Worm (Caenorhabditis elegans) whole organism, L3 larva: ENCODE data around the gene ZK1320.3.

Experiments used
- R02D3.7 ChIP-seq: fragments of 150-350 bp; optimal IDR thresholded peaks from 2 replicates; lab custom pipeline; 2014; ENCODE audit warnings: missing biosample characterization, missing genetic modification characterization
- ZK546.5 ChIP-seq: sonication (generic microtip); optimal IDR thresholded peaks from 2 replicates; lab custom pipeline; 2017; ENCODE audit warnings: missing biosample characterization, missing genetic modification characterization
- ceh-28 ChIP-seq: fragments of 150-350 bp; optimal IDR thresholded peaks from 2 replicates; lab custom pipeline; 2014; ENCODE audit warnings: missing biosample characterization, missing genetic modification reagents, missing genetic modification characterization
- egl-27 ChIP-seq: sonication (generic microtip); optimal IDR thresholded peaks from 4 replicates; lab custom pipeline; 2017; ENCODE audit warnings: missing biosample characterization, missing genetic modification reagents, missing genetic modification characterization
- fkh-10 ChIP-seq: sonication (generic microtip); optimal IDR thresholded peaks from 2 replicates; lab custom pipeline; 2017; ENCODE audit warnings: missing biosample characterization, missing genetic modification reagents, missing genetic modification characterization
- lin-39 ChIP-seq: fragments of 150-350 bp; optimal IDR thresholded peaks from 2 replicates; lab custom pipeline; 2018; ENCODE audit warnings: missing biosample characterization, missing genetic modification reagents, missing genetic modification characterization
- nhr-23 ChIP-seq: fragments of 150-350 bp; optimal IDR thresholded peaks from 2 replicates; lab custom pipeline; 2014; ENCODE audit warnings: missing biosample characterization, missing genetic modification reagents, missing genetic modification characterization
- nhr-237 ChIP-seq: fragments of 150-350 bp; optimal IDR thresholded peaks from 2 replicates; lab custom pipeline; 2014; ENCODE audit warnings: missing biosample characterization, missing genetic modification characterization
- nhr-28 ChIP-seq: fragments of 150-350 bp; optimal IDR thresholded peaks from 2 replicates; lab custom pipeline; 2014; ENCODE audit warnings: missing biosample characterization, missing genetic modification characterization
- nhr-67 ChIP-seq: fragments of 150-350 bp; optimal IDR thresholded peaks from 2 replicates; lab custom pipeline; 2014; ENCODE audit warnings: missing biosample characterization, missing genetic modification characterization
- tbx-2 ChIP-seq: sonication (generic microtip); optimal IDR thresholded peaks from 2 replicates; lab custom pipeline; 2016; ENCODE audit warnings: mild to moderate bottlenecking, missing genetic modification characterization, missing compliant biosample characterization
- unc-62 ChIP-seq: fragments of 150-350 bp; sonication (generic microtip); optimal IDR thresholded peaks from 4 replicates; lab custom pipeline; 2014; ENCODE audit warnings: missing biosample characterization, missing genetic modification reagents, missing genetic modification characterization
- zag-1 ChIP-seq: fragments of 150-350 bp; optimal IDR thresholded peaks from 2 replicates; lab custom pipeline; 2014; ENCODE audit warnings: missing biosample characterization, missing genetic modification characterization
- ztf-4 ChIP-seq: fragments of 150-350 bp; optimal IDR thresholded peaks from 2 replicates; lab custom pipeline; 2014; ENCODE audit warnings: missing biosample characterization, missing genetic modification characterization

DNA sequence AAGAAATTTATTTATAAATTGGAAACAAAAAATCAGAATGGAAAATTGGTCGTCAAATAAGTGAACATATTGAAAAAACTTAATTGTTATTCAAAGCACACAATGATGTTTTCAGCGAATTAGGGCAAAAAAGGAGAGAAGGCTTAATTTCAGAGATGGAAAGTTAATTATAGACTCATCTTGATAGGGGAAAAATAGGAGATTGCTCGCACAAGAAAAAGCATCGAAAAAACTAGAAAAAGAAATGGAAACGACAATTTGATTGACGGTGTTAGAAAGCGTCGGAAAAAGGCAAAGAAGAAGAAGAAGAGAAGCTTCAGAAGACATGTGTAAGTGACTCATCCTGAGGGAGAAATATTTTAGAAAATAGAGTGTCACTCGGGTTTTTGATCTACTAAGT is 35.7 kb upstream of the ZK1320.3 start:
- TF ChIP-seq fkh-10 (GFP tag; lab: Kevin White, UChicago) (peak; percentile 27), ztf-4 (tag; lab: Kevin White, UChicago) (no peak), nhr-28 (tag; lab: Kevin White, UChicago) (no peak), R02D3.7 (tag; lab: Kevin White, UChicago) (no peak), tbx-2 (tag; lab: Kevin White, UChicago) (no peak), nhr-23 (tag; lab: Kevin White, UChicago) (no peak), unc-62 (no peak), zag-1 (tag; lab: Kevin White, UChicago) (no peak), ceh-28 (tag; lab: Kevin White, UChicago) (no peak), nhr-67 (tag; lab: Kevin White, UChicago) (no peak), lin-39 (tag; lab: Kevin White, UChicago) (no peak), ZK546.5 (tag; lab: Kevin White, UChicago) (no peak), nhr-237 (tag; lab: Kevin White, UChicago) (no peak), egl-27 (no peak)
